Worm (Caenorhabditis elegans): ENCODE data around the gene K02D10.3.
A peak's percentile ranks its signal among the peaks of the same experiment; 100 is the strongest.

Gene K02D10.3

DNA sequence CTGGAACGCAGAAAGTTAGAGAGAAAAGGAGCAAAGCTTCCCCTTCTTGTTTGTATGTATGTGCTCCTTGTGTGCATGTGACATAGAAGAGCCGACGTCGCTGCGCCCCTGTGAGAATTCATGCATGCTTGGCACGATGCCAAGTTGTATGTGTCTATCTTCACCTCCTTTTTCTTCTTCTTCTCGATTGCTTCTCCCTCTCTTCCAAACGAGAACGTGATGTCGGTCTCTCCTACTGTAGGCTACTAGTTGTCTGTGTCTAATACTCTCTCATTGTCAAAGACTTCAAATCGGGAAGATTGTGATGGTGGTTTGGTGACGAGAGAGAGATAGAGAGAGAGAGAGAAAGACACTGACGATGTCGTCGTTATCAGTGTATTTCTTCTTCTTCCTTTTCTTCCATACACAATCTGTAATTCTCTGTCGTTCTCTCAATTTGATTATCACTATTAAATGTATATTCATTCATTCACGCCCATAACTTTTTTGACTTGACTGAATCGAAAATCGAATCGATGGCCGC, 25.5 kb upstream of the K02D10.3 start (continued):
- TF ChIP-seq ctbp-1 (GFP tag; IDR thresholded peaks at IDR 0.05), result peak; percentile 92
- TF ChIP-seq hmg-1.1 (GFP tag; IDR thresholded peaks at IDR 0.05), result peak; percentile 80
- TF ChIP-seq ceh-44 (GFP tag; IDR thresholded peaks at IDR 0.05), result 0 out of 2 replicates have a peak, but pooled peaks have one; percentile 20
- TF ChIP-seq zag-1 (tag; optimal IDR thresholded peaks at IDR 0.05), result no peak
- TF ChIP-seq tag-97 (GFP tag; IDR thresholded peaks at IDR 0.05), result no peak
- no peak for TF ChIP-seq snpc-1.2 (GFP tag; IDR thresholded peaks at IDR 0.05)
- TF ChIP-seq ZK337.2 (GFP tag; IDR thresholded peaks at IDR 0.05), result 0 out of 2 replicates have a peak, but pooled peaks have one; percentile 41
- no peak for TF ChIP-seq egl-27 (tag; optimal IDR thresholded peaks at IDR 0.05)
- no peak for TF ChIP-seq ces-1 (GFP tag; optimal IDR thresholded peaks at IDR 0.05)
- no peak for TF ChIP-seq snpc-4 (tag; optimal IDR thresholded peaks at IDR 0.05)
- TF ChIP-seq vab-7 (GFP tag; IDR thresholded peaks at IDR 0.05), result no peak
- peak; percentile 73 for TF ChIP-seq T26A8.4 (GFP tag; IDR thresholded peaks at IDR 0.05)
- no peak for TF ChIP-seq dmd-8 (GFP tag; IDR thresholded peaks at IDR 0.05)
- TF ChIP-seq ztf-7 (tag; optimal IDR thresholded peaks at IDR 0.05), result peak; percentile 35
- peak; percentile 54; the same call in 1 of the 2 replicates for TF ChIP-seq nhr-41 (GFP tag; IDR thresholded peaks at IDR 0.05)
- peak in 1 of 2 experiments; percentile 93 for TF ChIP-seq unc-62 (GFP tag; optimal IDR thresholded peaks at IDR 0.05 in 1 of 2)
- no peak for TF ChIP-seq unc-62 (tag; optimal IDR thresholded peaks at IDR 0.05)
- TF ChIP-seq dpl-1 (GFP tag; optimal IDR thresholded peaks at IDR 0.05), result peak; percentile 58
- peak in 1 of 2 experiments; percentile 21 for TF ChIP-seq ZK546.5 (tag; optimal IDR thresholded peaks at IDR 0.05)
- peak; percentile 21 for TF ChIP-seq spr-3 (GFP tag; optimal IDR thresholded peaks at IDR 0.05)
- TF ChIP-seq mdl-1 (tag; optimal IDR thresholded peaks at IDR 0.05), result peak; percentile 77 to 97
- peak; percentile 79 for TF ChIP-seq lin-13 (GFP tag; optimal IDR thresholded peaks at IDR 0.05)
- TF ChIP-seq ztf-11 (tag; optimal IDR thresholded peaks at IDR 0.05), result no peak
- TF ChIP-seq fos-1 (tag; optimal IDR thresholded peaks at IDR 0.05), result no peak
- no peak for TF ChIP-seq daf-8 (GFP tag; IDR thresholded peaks at IDR 0.05)
- no peak for TF ChIP-seq Y105C5A.15 (GFP tag; IDR thresholded peaks at IDR 0.05)
- no peak for TF ChIP-seq lir-3 (tag; optimal IDR thresholded peaks at IDR 0.05)
- no peak for TF ChIP-seq Y75B8A.6 (GFP tag; IDR thresholded peaks at IDR 0.05)
- peak; percentile 99 for TF ChIP-seq hlh-11 (tag; optimal IDR thresholded peaks at IDR 0.05)
- TF ChIP-seq F26F4.8 (GFP tag; conservative IDR thresholded peaks at IDR 0.05), result no peak
- TF ChIP-seq nhr-28 (tag; optimal IDR thresholded peaks at IDR 0.05), result peak; percentile 99
- peak; percentile 74 for TF ChIP-seq aha-1 (tag)
- peak; percentile 82 for TF ChIP-seq jun-1 (tag; optimal IDR thresholded peaks at IDR 0.05)
- peak; percentile 8 for TF ChIP-seq nhr-25 (tag; optimal IDR thresholded peaks at IDR 0.05; ENCODE audit: borderline replicate concordance, insufficient read depth)
- TF ChIP-seq spr-1 (tag; optimal IDR thresholded peaks at IDR 0.05), result peak; percentile 64
- TF ChIP-seq ceh-20 (GFP tag; IDR thresholded peaks at IDR 0.05), result peak; percentile 69; the same call in 1 of the 2 replicates
- TF ChIP-seq lim-7 (GFP tag; IDR thresholded peaks at IDR 0.05), result 0 out of 2 replicates have a peak, but pooled peaks have one; percentile 43
- TF ChIP-seq ceh-32 (tag; optimal IDR thresholded peaks at IDR 0.05; ENCODE audit: poor library complexity), result no peak
- no peak for TF ChIP-seq ceh-28 (tag; optimal IDR thresholded peaks at IDR 0.05)
- no peak for TF ChIP-seq dmd-9 (GFP tag; IDR thresholded peaks at IDR 0.05)
- no peak for TF ChIP-seq zip-11 (GFP tag; IDR thresholded peaks at IDR 0.05)
- TF ChIP-seq daf-12 (tag; optimal IDR thresholded peaks at IDR 0.05), result no peak
- 0 out of 2 replicates have a peak, but pooled peaks have one; percentile 27 for TF ChIP-seq madf-9 (GFP tag; conservative IDR thresholded peaks at IDR 0.05)
- no peak for TF ChIP-seq nhr-111 (GFP tag; optimal IDR thresholded peaks at IDR 0.05)
- TF ChIP-seq skn-1 (tag; optimal IDR thresholded peaks at IDR 0.05), result no peak
- TF ChIP-seq nhr-102 (tag; optimal IDR thresholded peaks at IDR 0.05), result peak; percentile 78
- TF ChIP-seq F37D6.2 (tag; optimal IDR thresholded peaks at IDR 0.05), result peak; percentile 80
- peak; percentile 53 for TF ChIP-seq cey-2 (tag; optimal IDR thresholded peaks at IDR 0.05; ENCODE audit: borderline replicate concordance, insufficient read depth)
- TF ChIP-seq ama-1 (optimal IDR thresholded peaks at IDR 0.05), result peak; percentile 37
- peak in 1 of 2 experiments; percentile 12 for TF ChIP-seq daf-16 (GFP tag; optimal IDR thresholded peaks at IDR 0.05)
- TF ChIP-seq daf-16 (tag; optimal IDR thresholded peaks at IDR 0.05), result peak; percentile 79
- no peak for TF ChIP-seq ceh-82 (tag; optimal IDR thresholded peaks at IDR 0.05)

All from whole organism, L4 larva.